Fruit fly (Drosophila melanogaster) whole organism, embryonic: Measurements from ENCODE around the gene CG9391.

Experiments
- Dip2 ChIP-seq: fragments of 200-800 bp; sonication (Bioruptor generic); IDR thresholded peaks from 2 replicates; pipeline ENCODE4 v1.3.6; 2022; ENCODE audit warnings: missing biosample characterization, missing genetic modification characterization
- zen ChIP-seq: fragments of 200-800 bp; sonication (Bioruptor generic); optimal IDR thresholded peaks from 3 replicates; lab custom pipeline; 2018; ENCODE audit warnings: missing biosample characterization, mild to moderate bottlenecking, missing genetic modification characterization, moderate library complexity

DNA sequence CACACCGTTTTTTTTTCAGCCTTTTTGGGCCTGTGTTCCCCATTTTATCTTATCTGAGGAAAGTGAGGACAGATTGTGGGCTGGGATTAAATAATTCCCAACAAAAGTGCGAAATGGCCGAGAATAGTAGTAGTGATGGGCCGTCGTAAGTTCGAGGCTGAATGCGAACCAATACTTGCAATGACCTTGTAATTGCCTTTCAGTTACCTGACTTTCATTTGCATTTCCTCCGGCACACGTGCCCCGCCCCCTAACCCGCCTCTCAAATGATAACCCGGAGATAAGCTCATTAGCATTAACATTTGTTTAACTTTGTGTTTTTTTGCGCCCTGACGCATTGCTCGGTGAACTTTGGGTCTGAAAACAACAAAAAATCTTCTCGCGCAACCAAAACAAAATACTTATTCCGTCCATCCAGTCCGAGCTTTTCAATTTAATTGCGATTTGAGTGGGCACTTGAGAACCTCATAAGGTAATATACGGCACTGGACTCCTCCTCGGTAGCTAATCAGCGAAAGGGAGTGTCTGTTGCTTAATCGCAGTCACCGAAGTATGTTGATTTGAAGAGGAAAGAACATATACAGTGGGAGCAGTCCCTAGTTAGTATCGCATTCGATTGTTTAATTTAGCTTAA, 9.9 kb upstream of the CG9391 start:
- TF ChIP-seq Dip2 (GFP tag; lab: Robert Waterston, UW) = no peak
- no peak for TF ChIP-seq zen (tag; lab: Kevin White, UChicago)
